Worm (Caenorhabditis elegans): Measurements from ENCODE around the gene gfat-1.

- TF ChIP-seq dox-1 (GFP tag; IDR thresholded peaks at IDR 0.05) (no peak), pha-4 (tag; optimal IDR thresholded peaks at IDR 0.05) (no peak), F22D6.2 (tag; optimal IDR thresholded peaks at IDR 0.05) (no peak), attf-5 (GFP tag; optimal IDR thresholded peaks at IDR 0.05) (no peak), dpff-1 (tag; optimal IDR thresholded peaks at IDR 0.05) (no peak), ama-1 (optimal IDR thresholded peaks at IDR 0.05) (no peak), ama-1 (GFP tag; optimal IDR thresholded peaks at IDR 0.05) (no peak), rec-8 (tag; optimal IDR thresholded peaks at IDR 0.05) (no peak), Y56A3A.18 (GFP tag; IDR thresholded peaks at IDR 0.05) (no peak), mes-4 (tag; optimal IDR thresholded peaks at IDR 0.05) (no peak), unc-62 (GFP tag; optimal IDR thresholded peaks at IDR 0.05) (no peak), B0336.3 (GFP tag; IDR thresholded peaks at IDR 0.05) (no peak), F37B4.10 (GFP tag; IDR thresholded peaks at IDR 0.05) (no peak), F49E8.2 (tag; optimal IDR thresholded peaks at IDR 0.05; ENCODE audit: insufficient read depth) (no peak)
Observed at ce11 chrII:11545952-11546325, 49.3 kb downstream of the gfat-1 start.

All from whole organism, young adult.